Fruit fly (Drosophila melanogaster): Measurements from ENCODE around the gene Ipp.

Ipp gene

DNA sequence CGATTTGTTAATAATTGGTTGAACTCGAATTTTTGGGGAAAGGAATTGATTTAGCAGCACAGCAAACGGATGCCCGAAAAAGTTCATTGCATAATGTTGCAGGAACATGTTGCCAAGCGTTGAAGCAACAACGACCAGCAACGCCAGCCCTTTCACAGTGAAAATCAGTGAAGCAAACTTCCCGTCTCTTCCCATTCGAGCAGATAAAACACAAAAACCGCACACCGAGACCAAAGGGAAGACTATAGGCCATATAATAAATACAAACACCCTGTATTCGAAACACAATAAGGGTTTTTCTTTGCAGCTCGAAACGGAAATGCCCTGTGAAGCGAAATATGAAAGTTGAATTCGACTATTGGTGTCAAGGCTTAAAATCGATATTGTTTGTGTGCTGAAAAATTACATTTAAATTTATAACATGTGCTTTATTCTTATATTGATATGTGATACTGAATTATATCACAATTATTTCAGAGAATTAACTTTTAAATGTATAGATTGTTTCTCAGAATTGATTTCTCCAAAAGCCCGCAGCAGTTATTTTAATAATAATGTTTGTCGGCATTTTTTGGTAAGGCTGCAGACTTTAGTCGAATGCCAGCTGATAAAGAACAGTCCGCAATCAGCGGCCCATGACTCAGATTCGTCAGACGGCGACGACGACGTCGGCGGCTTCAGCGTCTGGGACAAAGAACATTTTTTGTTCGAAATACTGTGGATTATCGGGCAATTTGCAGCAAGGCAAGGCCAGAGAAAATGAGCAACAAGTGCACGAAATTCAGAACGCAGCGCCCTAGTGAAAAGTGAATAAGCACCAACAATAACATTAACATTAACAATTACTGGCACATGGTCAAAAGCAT is 18.8 kb downstream of the Ipp start (continued):
- TF ChIP-seq Hey (tag; optimal IDR thresholded peaks at IDR 0.05) (no peak), CG10321 (GFP tag; IDR thresholded peaks at IDR 0.05) (no peak), Eip74EF (GFP tag; optimal IDR thresholded peaks at IDR 0.05) (no peak), onecut (GFP tag; IDR thresholded peaks at IDR 0.05) (peak; percentile 51; the same call in 1 of the 2 replicates), eve (GFP tag; optimal IDR thresholded peaks at IDR 0.05) (peak in 1 of 2 experiments; percentile 19), chinmo (GFP tag; IDR thresholded peaks at IDR 0.05; ENCODE audit: partially characterized antibody) (0 out of 4 replicates have a peak, but pooled peaks have one; percentile 52), Dip2 (GFP tag; IDR thresholded peaks at IDR 0.05) (no peak), HLH4C (GFP tag; IDR thresholded peaks at IDR 0.05; ENCODE audit: partially characterized antibody) (no peak), zfh1 (GFP tag; IDR thresholded peaks at IDR 0.05) (no peak), CG12104 (GFP tag; optimal IDR thresholded peaks at IDR 0.05) (no peak), Stat92E (GFP tag; optimal IDR thresholded peaks at IDR 0.05) (no peak), Blimp-1 (GFP tag; optimal IDR thresholded peaks at IDR 0.05) (no peak), HmgZ (tag; optimal IDR thresholded peaks at IDR 0.05) (no peak), CG5180 (GFP tag; optimal IDR thresholded peaks at IDR 0.05) (no peak), corto (GFP tag; optimal IDR thresholded peaks at IDR 0.05) (no peak), CG14965 (GFP tag; optimal IDR thresholded peaks at IDR 0.05; ENCODE audit: borderline replicate concordance) (no peak), sens-2 (GFP tag; IDR thresholded peaks at IDR 0.05) (0 out of 2 replicates have a peak, but pooled peaks have one; percentile 29), Doc2 (GFP tag; IDR thresholded peaks at IDR 0.05) (no peak), Adf1 (GFP tag; IDR thresholded peaks at IDR 0.05) (peak; percentile 14; the same call in 1 of the 2 replicates)

DNA sequence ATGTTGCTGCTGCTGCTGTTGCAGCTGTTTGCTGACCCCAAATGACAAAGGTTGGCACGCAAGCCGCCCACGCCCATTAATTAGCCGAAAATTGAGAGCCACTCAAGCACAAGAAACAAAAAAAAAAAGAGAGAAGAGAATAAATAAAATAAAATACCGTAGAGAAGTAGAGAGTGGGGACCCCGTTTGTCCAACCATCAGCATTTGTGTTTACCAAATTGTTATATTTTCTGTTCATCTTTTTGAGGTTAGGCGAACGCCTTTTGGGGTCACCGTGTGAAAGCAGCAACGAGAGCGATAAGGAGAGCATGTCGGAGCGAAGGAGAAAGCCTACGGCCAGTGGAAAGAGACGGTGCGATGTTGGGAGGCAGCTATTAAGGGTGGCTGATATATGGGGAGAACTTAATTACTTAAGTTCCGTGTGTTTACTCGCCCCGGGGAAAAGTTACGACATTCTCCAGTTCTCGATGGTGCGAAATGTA is 19.5 kb downstream of the Ipp start:
- TF ChIP-seq YL-1 (GFP tag; optimal IDR thresholded peaks at IDR 0.05), result no peak
- TF ChIP-seq slp2 (GFP tag; optimal IDR thresholded peaks at IDR 0.05), result no peak
- TF ChIP-seq sens (GFP tag), result peak; percentile 87
- no peak for TF ChIP-seq CG10366 (GFP tag; IDR thresholded peaks at IDR 0.05)
- no peak for TF ChIP-seq CG9437 (GFP tag; optimal IDR thresholded peaks at IDR 0.05)
- TF ChIP-seq cwo (GFP tag; optimal IDR thresholded peaks at IDR 0.05), result no peak
- no peak for TF ChIP-seq CG1603 (tag; optimal IDR thresholded peaks at IDR 0.05)
- TF ChIP-seq Nf-YC (tag; optimal IDR thresholded peaks at IDR 0.05), result peak; percentile 15
- no peak for TF ChIP-seq CG10565 (GFP tag; optimal IDR thresholded peaks at IDR 0.05)
- no peak for TF ChIP-seq CG2712 (tag; optimal IDR thresholded peaks at IDR 0.05)
- no peak for TF ChIP-seq lov (optimal IDR thresholded peaks at IDR 0.05)
- 0 out of 3 replicates have a peak, but pooled peaks have one; percentile 5 for TF ChIP-seq lov (GFP tag; IDR thresholded peaks at IDR 0.05)
- peak; percentile 14 for TF ChIP-seq Blimp-1 (GFP tag; optimal IDR thresholded peaks at IDR 0.05)
- peak; percentile 10 to 23 for TF ChIP-seq Trl (optimal IDR thresholded peaks at IDR 0.05)
- no peak for TF ChIP-seq Trl (GFP tag; optimal IDR thresholded peaks at IDR 0.05)
- no peak for TF ChIP-seq CrebB (tag; optimal IDR thresholded peaks at IDR 0.05)
- TF ChIP-seq crc (GFP tag; optimal IDR thresholded peaks at IDR 0.05), result no peak
- peak; percentile 29 for TF ChIP-seq Hr3 (GFP tag; optimal IDR thresholded peaks at IDR 0.05)
- TF ChIP-seq dpn (GFP tag; optimal IDR thresholded peaks at IDR 0.05), result no peak
- TF ChIP-seq CG3726 (GFP tag; IDR thresholded peaks at IDR 0.05), result no peak
- peak; percentile 90 for TF ChIP-seq nau (GFP tag; optimal IDR thresholded peaks at IDR 0.05)
- no peak for TF ChIP-seq E2f2 (GFP tag; IDR thresholded peaks at IDR 0.05)
- TF ChIP-seq CG9727 (GFP tag; optimal IDR thresholded peaks at IDR 0.05), result no peak
- no peak for TF ChIP-seq CG6791 (GFP tag; IDR thresholded peaks at IDR 0.05; ENCODE audit: partially characterized antibody)
- peak in 1 of 2 experiments; percentile 96 for TF ChIP-seq Hr78 (GFP tag; optimal IDR thresholded peaks at IDR 0.05)
- TF ChIP-seq CG8290 (GFP tag; optimal IDR thresholded peaks at IDR 0.05), result no peak
- peak in 1 of 2 experiments; percentile 36 for TF ChIP-seq CG8290 (tag; optimal IDR thresholded peaks at IDR 0.05)
- no peak for TF ChIP-seq CG9797 (GFP tag; optimal IDR thresholded peaks at IDR 0.05)
- no peak for TF ChIP-seq az2 (GFP tag; optimal IDR thresholded peaks at IDR 0.05)
- TF ChIP-seq CG8089 (GFP tag; optimal IDR thresholded peaks at IDR 0.05), result no peak
- TF ChIP-seq CG32767 (GFP tag; IDR thresholded peaks at IDR 0.05), result no peak
